Worm (Caenorhabditis elegans): ENCODE results near the gene dpf-1.

DNA sequence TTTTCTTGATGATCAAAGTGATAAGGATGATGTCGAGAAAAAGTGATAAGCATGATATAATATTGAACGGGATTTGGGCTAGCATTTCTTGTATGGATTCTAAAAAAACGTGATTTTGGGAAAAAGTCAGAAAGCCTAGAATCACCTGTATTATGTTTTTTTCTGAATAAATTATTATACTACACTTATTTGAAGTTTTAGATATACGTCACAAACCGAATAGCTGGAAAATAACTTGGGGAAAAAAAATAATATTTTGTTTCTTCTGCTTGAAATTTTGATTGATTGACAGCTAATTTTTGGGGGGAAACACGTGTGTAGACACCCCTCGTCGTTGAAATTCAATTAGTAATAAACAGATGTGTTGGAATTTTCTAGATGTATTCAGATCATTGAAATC, 21.4 kb downstream of the dpf-1 start, which contains the start of gene str-264:
- no peak for TF ChIP-seq tbx-8 (GFP tag; optimal IDR thresholded peaks at IDR 0.05)
- no peak for TF ChIP-seq ceh-43 (GFP tag; optimal IDR thresholded peaks at IDR 0.05)
- TF ChIP-seq bed-3 (GFP tag; optimal IDR thresholded peaks at IDR 0.05) = no peak
- no peak for TF ChIP-seq ceh-83 (GFP tag; optimal IDR thresholded peaks at IDR 0.05)
- no peak for TF ChIP-seq unc-62 (GFP tag; optimal IDR thresholded peaks at IDR 0.05)
- no peak for TF ChIP-seq drap-1 (GFP tag; optimal IDR thresholded peaks at IDR 0.05)
- TF ChIP-seq mep-1 (tag; optimal IDR thresholded peaks at IDR 0.05) = no peak
- TF ChIP-seq lin-13 (tag; optimal IDR thresholded peaks at IDR 0.05) = no peak
- no peak for TF ChIP-seq lin-32 (GFP tag; optimal IDR thresholded peaks at IDR 0.05)
- no peak for TF ChIP-seq ceh-39 (tag; optimal IDR thresholded peaks at IDR 0.05)
- no peak for TF ChIP-seq nhr-76 (tag; optimal IDR thresholded peaks at IDR 0.05)
- no peak for TF ChIP-seq mab-5 (tag; optimal IDR thresholded peaks at IDR 0.05)
